Worm (Caenorhabditis elegans) whole organism, L3 larva: ENCODE results near the gene T27E7.1.
"Not testable (repeated sequence)": the region's sequence is repeated elsewhere in the genome, so short reads cannot be mapped to it uniquely, and the experiment has no call there.

Experiments
- ZK546.5 ChIP-seq: sonication (generic microtip); optimal IDR thresholded peaks from 2 replicates; lab custom pipeline; 2017; ENCODE audit warnings: missing biosample characterization, missing genetic modification characterization
- ceh-16 ChIP-seq: sonication (generic microtip); optimal IDR thresholded peaks from 2 replicates; lab custom pipeline; 2017; ENCODE audit warnings: missing biosample characterization, missing genetic modification characterization
- ceh-28 ChIP-seq: fragments of 150-350 bp; optimal IDR thresholded peaks from 2 replicates; lab custom pipeline; 2014; ENCODE audit warnings: missing biosample characterization, missing genetic modification reagents, missing genetic modification characterization
- ceh-82 ChIP-seq: fragments of 150-350 bp; optimal IDR thresholded peaks from 2 replicates; lab custom pipeline; 2014; ENCODE audit warnings: missing biosample characterization, missing genetic modification characterization
- ceh-9 ChIP-seq: sonication (generic microtip); optimal IDR thresholded peaks from 2 replicates; lab custom pipeline; 2018; ENCODE audit warnings: missing biosample characterization, missing genetic modification characterization
- egl-5 ChIP-seq: fragments of 150-350 bp; optimal IDR thresholded peaks from 2 replicates; lab custom pipeline; 2017; ENCODE audit warnings: missing biosample characterization, missing genetic modification reagents, missing genetic modification characterization, inconsistent platforms
- elt-1 ChIP-seq: fragments of 150-350 bp; optimal IDR thresholded peaks from 2 replicates; lab custom pipeline; 2014; ENCODE audit warnings: missing biosample characterization, missing genetic modification characterization
- elt-2 ChIP-seq: sonication (generic microtip); optimal IDR thresholded peaks from 2 replicates; lab custom pipeline; 2016; ENCODE audit warnings: missing genetic modification reagents, mild to moderate bottlenecking, missing genetic modification characterization, missing compliant biosample characterization
- eor-1 ChIP-seq, 2 experiments: fragments of 150-350 bp; optimal IDR thresholded peaks; 2 replicates each; lab custom pipeline; 2014 to 2018; ENCODE audit warnings: missing biosample characterization in 2 of 2, missing genetic modification characterization in 2 of 2
- fkh-10 ChIP-seq: sonication (generic microtip); optimal IDR thresholded peaks from 2 replicates; lab custom pipeline; 2017; ENCODE audit warnings: missing biosample characterization, missing genetic modification reagents, missing genetic modification characterization
- fkh-2 ChIP-seq: fragments of 150-350 bp; optimal IDR thresholded peaks from 2 replicates; lab custom pipeline; 2014; ENCODE audit warnings: missing biosample characterization, missing genetic modification reagents, missing genetic modification characterization
- fos-1 ChIP-seq: fragments of 150-350 bp; optimal IDR thresholded peaks from 2 replicates; lab custom pipeline; 2014; ENCODE audit warnings: missing biosample characterization, missing genetic modification characterization
- hmg-11 ChIP-seq: sonication (generic microtip); optimal IDR thresholded peaks from 2 replicates; lab custom pipeline; 2016; ENCODE audit warnings: missing genetic modification characterization, missing compliant biosample characterization
- jun-1 ChIP-seq: fragments of 150-350 bp; optimal IDR thresholded peaks from 2 replicates; lab custom pipeline; 2014; ENCODE audit warnings: missing biosample characterization, missing genetic modification reagents, missing genetic modification characterization
- lin-15B ChIP-seq: fragments of 150-350 bp; optimal IDR thresholded peaks from 2 replicates; lab custom pipeline; 2014; ENCODE audit warnings: missing biosample characterization, missing genetic modification characterization
- lin-39 ChIP-seq: fragments of 150-350 bp; optimal IDR thresholded peaks from 2 replicates; lab custom pipeline; 2018; ENCODE audit warnings: missing biosample characterization, missing genetic modification reagents, missing genetic modification characterization
- lsy-12 ChIP-seq: sonication (generic microtip); optimal IDR thresholded peaks from 2 replicates; lab custom pipeline; 2016; ENCODE audit warnings: mild to moderate bottlenecking, missing genetic modification characterization, missing compliant biosample characterization
- mdl-1 ChIP-seq: fragments of 150-350 bp; optimal IDR thresholded peaks from 2 replicates; lab custom pipeline; 2014; ENCODE audit warnings: missing biosample characterization, missing genetic modification characterization
- mml-1 ChIP-seq: fragments of 150-350 bp; sonication (generic microtip); optimal IDR thresholded peaks from 3 replicates; lab custom pipeline; 2014; ENCODE audit warnings: missing biosample characterization, missing genetic modification characterization
- nfya-1 ChIP-seq: sonication (generic microtip); optimal IDR thresholded peaks from 2 replicates; lab custom pipeline; 2017; ENCODE audit warnings: missing genetic modification characterization, mild to moderate bottlenecking, missing compliant biosample characterization, antibody characterized with exemption, moderate library complexity; ENCODE audit not compliant: insufficient read depth
- nhr-25 ChIP-seq: sonication (generic microtip); optimal IDR thresholded peaks from 2 replicates; lab custom pipeline; 2017; ENCODE audit warnings: missing biosample characterization, missing genetic modification characterization
- nhr-28 ChIP-seq: fragments of 150-350 bp; optimal IDR thresholded peaks from 2 replicates; lab custom pipeline; 2014; ENCODE audit warnings: missing biosample characterization, missing genetic modification characterization
- nhr-43 ChIP-seq: sonication (generic microtip); optimal IDR thresholded peaks from 2 replicates; lab custom pipeline; 2016; ENCODE audit warnings: mild to moderate bottlenecking, missing genetic modification characterization, missing compliant biosample characterization; ENCODE audit not compliant: poor library complexity, severe bottlenecking
- nhr-67 ChIP-seq: fragments of 150-350 bp; optimal IDR thresholded peaks from 2 replicates; lab custom pipeline; 2014; ENCODE audit warnings: missing biosample characterization, missing genetic modification characterization
- nhr-76 ChIP-seq: fragments of 150-350 bp; sonication (generic microtip); optimal IDR thresholded peaks from 5 replicates; lab custom pipeline; 2014; ENCODE audit warnings: missing biosample characterization, missing genetic modification characterization
- nhr-77 ChIP-seq: fragments of 150-350 bp; optimal IDR thresholded peaks from 2 replicates; lab custom pipeline; 2014; ENCODE audit warnings: missing biosample characterization, missing genetic modification characterization
- pha-4 ChIP-seq: fragments of 150-350 bp; optimal IDR thresholded peaks from 2 replicates; lab custom pipeline; 2014; ENCODE audit warnings: missing biosample characterization, missing genetic modification reagents, missing genetic modification characterization
- sea-2 ChIP-seq: fragments of 150-350 bp; sonication (generic microtip); optimal IDR thresholded peaks from 4 replicates; lab custom pipeline; 2014; ENCODE audit warnings: missing biosample characterization, missing genetic modification reagents, missing genetic modification characterization
- skn-1 ChIP-seq: fragments of 150-350 bp; optimal IDR thresholded peaks from 2 replicates; lab custom pipeline; 2014; ENCODE audit warnings: missing biosample characterization, missing genetic modification characterization
- tbx-2 ChIP-seq: sonication (generic microtip); optimal IDR thresholded peaks from 2 replicates; lab custom pipeline; 2016; ENCODE audit warnings: mild to moderate bottlenecking, missing genetic modification characterization, missing compliant biosample characterization
- unc-62 ChIP-seq: fragments of 150-350 bp; sonication (generic microtip); optimal IDR thresholded peaks from 4 replicates; lab custom pipeline; 2014; ENCODE audit warnings: missing biosample characterization, missing genetic modification reagents, missing genetic modification characterization
- zag-1 ChIP-seq: fragments of 150-350 bp; optimal IDR thresholded peaks from 2 replicates; lab custom pipeline; 2014; ENCODE audit warnings: missing biosample characterization, missing genetic modification characterization
- ztf-11 ChIP-seq: fragments of 150-350 bp; optimal IDR thresholded peaks from 2 replicates; lab custom pipeline; 2014; ENCODE audit warnings: missing biosample characterization, missing genetic modification characterization
- ztf-4 ChIP-seq: fragments of 150-350 bp; optimal IDR thresholded peaks from 2 replicates; lab custom pipeline; 2014; ENCODE audit warnings: missing biosample characterization, missing genetic modification characterization

The T27E7.1 gene

DNA sequence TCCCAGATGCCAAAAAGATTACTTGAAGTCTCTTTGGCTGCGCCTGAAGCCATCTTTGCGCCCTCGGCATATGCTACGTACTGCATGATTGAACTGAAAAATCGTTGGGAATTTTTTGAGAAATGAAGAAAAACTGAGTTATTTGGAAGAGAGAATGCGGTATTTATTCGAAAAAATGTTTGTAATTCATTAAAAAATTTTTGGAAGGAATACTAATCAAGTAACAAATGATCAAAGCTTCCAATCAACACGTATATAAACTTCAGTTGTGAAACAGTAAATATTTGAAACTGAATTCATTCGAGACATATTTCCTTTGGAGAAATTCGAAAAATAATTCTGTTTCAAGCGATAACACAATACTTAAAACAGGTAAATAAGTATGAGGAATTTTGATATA is 23.0 kb downstream of the T27E7.1 start, which contains the start of gene pals-29:
TSS of gene pals-29 (minus strand) at position 101 of the 400 bp plus-strand sequence.
- TF ChIP-seq hmg-11 (tag; lab: Kevin White, UChicago): no peak
- TF ChIP-seq nhr-67 (tag; lab: Kevin White, UChicago): no peak
- TF ChIP-seq nfya-1 (tag; lab: Kevin White, UChicago): no peak
- TF ChIP-seq pha-4: no peak
- TF ChIP-seq ztf-11 (tag; lab: Kevin White, UChicago): no peak
- no peak for TF ChIP-seq mml-1 (tag; lab: Kevin White, UChicago)
- no peak for TF ChIP-seq ceh-16
- TF ChIP-seq mdl-1 (tag; lab: Kevin White, UChicago): no peak
- no peak for TF ChIP-seq nhr-77 (tag; lab: Kevin White, UChicago)
- no peak for TF ChIP-seq lin-15B
- no peak for TF ChIP-seq zag-1 (tag; lab: Kevin White, UChicago)
- no peak for TF ChIP-seq nhr-76 (tag; lab: Kevin White, UChicago)
- TF ChIP-seq fkh-2 (tag; lab: Kevin White, UChicago): no peak
- no peak for TF ChIP-seq ceh-82 (tag; lab: Kevin White, UChicago)
- no peak for TF ChIP-seq ceh-9 (tag; lab: Kevin White, UChicago)
- no peak for TF ChIP-seq eor-1 (tag; optimal IDR thresholded peaks at IDR 0.05; lab: Kevin White, UChicago)
- no peak for TF ChIP-seq sea-2 (GFP tag; lab: Kevin White, UChicago)
- TF ChIP-seq nhr-25 (tag; lab: Kevin White, UChicago): no peak
- no peak for TF ChIP-seq nhr-43

DNA sequence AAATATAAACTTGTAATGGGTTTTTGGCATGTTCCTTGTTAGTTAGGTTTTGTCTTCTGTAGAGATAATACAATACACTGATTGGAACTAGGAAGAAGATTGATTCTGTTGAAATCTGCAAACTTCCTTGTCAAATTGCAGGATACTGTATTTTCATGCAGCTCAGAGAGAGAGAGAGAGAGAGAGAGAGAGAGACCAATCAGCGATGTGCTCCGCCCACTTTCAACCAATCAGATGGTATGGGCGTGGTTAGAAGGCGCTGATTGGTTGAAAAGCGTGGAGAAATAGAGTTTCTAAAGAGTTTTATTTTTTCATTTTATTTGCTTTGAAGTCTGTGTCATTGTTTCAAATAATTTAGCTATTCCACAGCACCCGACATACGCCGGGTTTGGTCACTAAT is 27.7 kb downstream of the T27E7.1 start:
- TF ChIP-seq sea-2 (GFP tag; lab: Kevin White, UChicago) (no peak), nfya-1 (tag; lab: Kevin White, UChicago) (peak; percentile 88), ceh-28 (tag; lab: Kevin White, UChicago) (no peak), lsy-12 (no peak), ceh-9 (tag; lab: Kevin White, UChicago) (no peak), skn-1 (tag; lab: Kevin White, UChicago) (no peak), zag-1 (tag; lab: Kevin White, UChicago) (no peak)

DNA sequence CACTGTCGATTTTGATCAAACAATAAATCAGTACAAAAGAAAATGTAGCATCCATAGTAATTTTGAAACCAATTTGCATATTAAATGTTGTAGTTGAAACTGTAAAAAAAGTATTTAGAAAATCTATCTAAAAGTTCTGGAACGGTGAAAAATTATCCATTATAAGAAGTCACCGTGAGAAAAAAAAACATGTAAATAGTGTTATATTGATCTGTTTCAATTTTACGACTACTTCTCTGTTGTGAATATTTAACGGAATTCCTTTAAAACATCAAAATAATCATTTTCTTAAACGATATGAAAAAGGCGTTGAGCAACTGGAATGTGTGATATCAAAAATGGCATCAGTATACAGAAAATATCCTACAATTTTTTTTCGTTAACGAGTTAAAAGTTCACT is 29.7 kb downstream of the T27E7.1 start, which contains the start of gene T27E7.9:
TSS of gene T27E7.9 (minus strand) at position 101 of the 400 bp plus-strand sequence.
- TF ChIP-seq skn-1 (tag; lab: Kevin White, UChicago): no peak
- no peak for TF ChIP-seq egl-5 (tag; lab: Kevin White, UChicago)
- TF ChIP-seq fkh-10 (GFP tag; lab: Kevin White, UChicago): no peak
- no peak for TF ChIP-seq mdl-1 (tag; lab: Kevin White, UChicago)
- TF ChIP-seq lin-39: no peak
- no peak for TF ChIP-seq pha-4
- no peak for TF ChIP-seq zag-1 (tag; lab: Kevin White, UChicago)

DNA sequence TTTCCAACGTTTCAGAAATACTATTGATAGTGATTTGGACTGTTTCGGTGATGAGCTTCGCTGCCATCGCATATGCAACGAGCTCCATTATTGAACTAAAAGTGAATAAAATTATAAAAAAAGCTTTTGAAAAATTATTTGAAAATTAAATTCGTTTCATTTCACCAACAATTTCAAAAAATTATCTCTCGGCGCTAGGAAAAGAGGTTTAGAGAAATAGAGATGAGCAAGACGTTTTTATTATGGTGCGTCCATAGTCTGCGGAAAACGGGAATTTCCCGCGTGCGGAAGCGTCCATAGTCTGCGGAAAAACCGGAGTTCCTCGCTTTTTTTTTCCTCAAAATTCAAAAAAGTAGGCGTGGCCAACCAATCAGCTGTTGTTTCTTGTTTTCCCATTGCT is 32.3 kb downstream of the T27E7.1 start, which contains the start of gene pals-30:
TSS of gene pals-30 (minus strand) at position 101 of the 400 bp plus-strand sequence.
- not testable (repeated sequence) for TF ChIP-seq unc-62 (GFP tag; lab: Kevin White, UChicago); nhr-28 (tag; lab: Kevin White, UChicago); fos-1 (tag; lab: Kevin White, UChicago)

DNA sequence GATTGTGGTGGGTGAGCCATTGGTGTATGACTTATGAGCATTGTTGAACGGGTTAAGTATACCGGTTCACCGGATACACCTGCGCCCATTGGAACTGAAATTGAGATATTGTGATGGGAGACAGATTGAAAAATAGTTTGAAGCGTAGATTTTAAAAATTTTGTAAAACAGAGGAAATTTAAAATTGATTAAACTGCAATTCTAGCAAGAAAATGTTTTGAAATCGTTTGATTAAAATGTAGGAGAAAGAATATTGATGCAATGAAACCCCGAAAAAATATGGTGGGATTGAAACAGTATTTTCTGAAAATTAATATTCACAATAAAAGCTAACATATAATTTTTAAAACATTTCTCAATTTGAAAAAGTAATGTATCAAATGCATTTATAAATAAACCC is 35.2 kb downstream of the T27E7.1 start, which contains the start of gene Y57G11B.6:
TSS of gene Y57G11B.6 (minus strand) at position 101 of the 400 bp plus-strand sequence.
- TF ChIP-seq nhr-25 (tag; lab: Kevin White, UChicago) (no peak), hmg-11 (tag; lab: Kevin White, UChicago) (no peak), lin-39 (no peak), jun-1 (no peak), ceh-28 (tag; lab: Kevin White, UChicago) (no peak), mml-1 (tag; lab: Kevin White, UChicago) (no peak), ZK546.5 (tag; lab: Kevin White, UChicago) (no peak), lsy-12 (no peak), tbx-2 (tag; lab: Kevin White, UChicago) (no peak), mdl-1 (tag; lab: Kevin White, UChicago) (no peak), lin-15B (no peak), ztf-4 (tag; lab: Kevin White, UChicago) (no peak), ztf-11 (tag; lab: Kevin White, UChicago) (no peak), elt-1 (tag; lab: Kevin White, UChicago) (no peak), zag-1 (tag; lab: Kevin White, UChicago) (no peak), nhr-28 (tag; lab: Kevin White, UChicago) (no peak), elt-2 (tag; lab: Kevin White, UChicago) (no peak)
